Worm (Caenorhabditis elegans) whole organism, L2 larva: ENCODE results near the gene rpa-1.

ENCODE experiments used
- C34F6.9 ChIP-seq: fragments of 150-350 bp; optimal IDR thresholded peaks from 2 replicates; lab custom pipeline; 2014; ENCODE audit warnings: missing biosample characterization, missing genetic modification characterization
- F13H6.1 ChIP-seq: sonication (generic microtip); optimal IDR thresholded peaks from 2 replicates; lab custom pipeline; 2016; ENCODE audit warnings: missing genetic modification characterization, missing compliant biosample characterization
- Y55F3AM.14 ChIP-seq: fragments of 200-800 bp; sonication (Bioruptor generic); optimal IDR thresholded peaks from 2 replicates; lab custom pipeline; 2018; ENCODE audit warnings: mild to moderate bottlenecking, missing genetic modification characterization, missing compliant biosample characterization
- ZK546.5 ChIP-seq: sonication (generic microtip); optimal IDR thresholded peaks from 2 replicates; lab custom pipeline; 2017; ENCODE audit warnings: missing biosample characterization, missing genetic modification characterization
- aly-2 ChIP-seq: fragments of 150-350 bp; optimal IDR thresholded peaks from 2 replicates; lab custom pipeline; 2014; ENCODE audit warnings: missing biosample characterization, missing genetic modification characterization
- ama-1 ChIP-seq: fragments of 150-350 bp; optimal IDR thresholded peaks from 2 replicates; lab custom pipeline; 2018; ENCODE audit warnings: inconsistent platforms
- blmp-1 ChIP-seq: sonication (generic microtip); optimal IDR thresholded peaks from 2 replicates; lab custom pipeline; 2017; ENCODE audit warnings: missing genetic modification characterization, mild to moderate bottlenecking, missing compliant biosample characterization, antibody characterized with exemption, moderate library complexity; ENCODE audit not compliant: insufficient read depth
- ceh-82 ChIP-seq: fragments of 150-350 bp; optimal IDR thresholded peaks from 2 replicates; lab custom pipeline; 2014; ENCODE audit warnings: missing biosample characterization, missing genetic modification characterization
- crh-2 ChIP-seq: sonication (generic microtip); optimal IDR thresholded peaks from 2 replicates; lab custom pipeline; 2017; ENCODE audit warnings: missing biosample characterization, missing genetic modification characterization
- dmd-4 ChIP-seq: sonication (generic microtip); optimal IDR thresholded peaks from 2 replicates; lab custom pipeline; 2017; ENCODE audit warnings: missing biosample characterization, missing genetic modification characterization
- egl-27 ChIP-seq: sonication (generic microtip); optimal IDR thresholded peaks from 3 replicates; lab custom pipeline; 2017; ENCODE audit warnings: missing biosample characterization, missing genetic modification reagents, missing genetic modification characterization
- elt-1 ChIP-seq: fragments of 150-350 bp; optimal IDR thresholded peaks from 2 replicates; lab custom pipeline; 2014; ENCODE audit warnings: missing biosample characterization, missing genetic modification characterization
- elt-3 ChIP-seq: sonication (generic microtip); optimal IDR thresholded peaks from 2 replicates; lab custom pipeline; 2017; ENCODE audit warnings: missing biosample characterization, missing genetic modification characterization
- fos-1 ChIP-seq: fragments of 150-350 bp; optimal IDR thresholded peaks from 2 replicates; lab custom pipeline; 2014; ENCODE audit warnings: missing biosample characterization, missing genetic modification characterization
- gmeb-1 ChIP-seq: fragments of 150-350 bp; optimal IDR thresholded peaks from 2 replicates; lab custom pipeline; 2014; ENCODE audit warnings: missing biosample characterization, missing genetic modification characterization
- lin-11 ChIP-seq: fragments of 150-350 bp; sonication (generic microtip); optimal IDR thresholded peaks from 2 replicates; lab custom pipeline; 2014; ENCODE audit warnings: missing biosample characterization, missing genetic modification characterization, inconsistent platforms, mixed read lengths
- lin-13 ChIP-seq: fragments of 150-350 bp; optimal IDR thresholded peaks from 2 replicates; lab custom pipeline; 2014; ENCODE audit warnings: missing biosample characterization, missing genetic modification reagents, missing genetic modification characterization
- lin-39 ChIP-seq: fragments of 150-350 bp; optimal IDR thresholded peaks from 2 replicates; lab custom pipeline; 2014; ENCODE audit warnings: missing biosample characterization, missing genetic modification reagents, missing genetic modification characterization
- lsy-2 ChIP-seq, 2 experiments: fragments of 150-350 bp in 1 of 2; sonication (generic microtip) in 1 of 2; optimal IDR thresholded peaks; 2 replicates each; lab custom pipeline; 2014 to 2017; ENCODE audit warnings: missing biosample characterization in 2 of 2, missing genetic modification characterization in 2 of 2
- mab-5 ChIP-seq: fragments of 150-350 bp; optimal IDR thresholded peaks from 2 replicates; lab custom pipeline; 2014; ENCODE audit warnings: missing biosample characterization, missing genetic modification characterization
- mbf-1 ChIP-seq: sonication (generic microtip); optimal IDR thresholded peaks from 2 replicates; lab custom pipeline; 2017; ENCODE audit warnings: missing biosample characterization, missing genetic modification characterization
- mdl-1 ChIP-seq, 2 experiments: fragments of 150-350 bp in 1 of 2; sonication (generic microtip) in 1 of 2; optimal IDR thresholded peaks; 2 replicates each; lab custom pipeline; 2017; ENCODE audit warnings: missing biosample characterization in 2 of 2, missing genetic modification characterization in 2 of 2
- nhr-10 ChIP-seq: sonication (generic microtip); optimal IDR thresholded peaks from 2 replicates; lab custom pipeline; 2017; ENCODE audit warnings: missing biosample characterization, missing genetic modification characterization
- nhr-11 ChIP-seq: fragments of 150-350 bp; optimal IDR thresholded peaks from 2 replicates; lab custom pipeline; 2014; ENCODE audit warnings: missing biosample characterization, missing genetic modification characterization
- nhr-12 ChIP-seq: fragments of 150-350 bp; optimal IDR thresholded peaks from 2 replicates; lab custom pipeline; 2014; ENCODE audit warnings: missing biosample characterization, missing genetic modification characterization
- nhr-129 ChIP-seq: fragments of 150-350 bp; optimal IDR thresholded peaks from 2 replicates; lab custom pipeline; 2014; ENCODE audit warnings: missing biosample characterization, missing genetic modification characterization
- nhr-23 ChIP-seq: fragments of 150-350 bp; optimal IDR thresholded peaks from 2 replicates; lab custom pipeline; 2014; ENCODE audit warnings: missing biosample characterization, missing genetic modification reagents, missing genetic modification characterization
- nhr-237 ChIP-seq: fragments of 150-350 bp; optimal IDR thresholded peaks from 2 replicates; lab custom pipeline; 2014; ENCODE audit warnings: missing biosample characterization, missing genetic modification characterization
- nhr-25 ChIP-seq: fragments of 150-350 bp; sonication (generic microtip); optimal IDR thresholded peaks from 3 replicates; lab custom pipeline; 2014; ENCODE audit warnings: missing biosample characterization, missing genetic modification characterization
- nhr-6 ChIP-seq: fragments of 150-350 bp; optimal IDR thresholded peaks from 2 replicates; lab custom pipeline; 2014; ENCODE audit warnings: missing biosample characterization, missing genetic modification characterization
- peb-1 ChIP-seq: fragments of 150-350 bp; optimal IDR thresholded peaks from 2 replicates; lab custom pipeline; 2014; ENCODE audit warnings: missing biosample characterization, missing genetic modification characterization
- sem-4 ChIP-seq: fragments of 150-350 bp; optimal IDR thresholded peaks from 2 replicates; lab custom pipeline; 2014; ENCODE audit warnings: missing biosample characterization, missing genetic modification reagents, missing genetic modification characterization
- skn-1 ChIP-seq: sonication (generic microtip); optimal IDR thresholded peaks from 2 replicates; lab custom pipeline; 2017; ENCODE audit warnings: missing biosample characterization, missing genetic modification characterization
- sma-3 ChIP-seq: sonication (generic microtip); optimal IDR thresholded peaks from 2 replicates; lab custom pipeline; 2016; ENCODE audit warnings: missing genetic modification reagents, missing genetic modification characterization, missing compliant biosample characterization
- sma-9 ChIP-seq, 2 experiments: fragments of 150-350 bp in 1 of 2; sonication (generic microtip) in 1 of 2; optimal IDR thresholded peaks; 2 replicates each; lab custom pipeline; 2014 to 2016; ENCODE audit warnings: missing genetic modification characterization in 2 of 2, mild to moderate bottlenecking in 1 of 2, missing biosample characterization in 1 of 2, missing compliant biosample characterization in 1 of 2, missing genetic modification reagents in 1 of 2, moderate library complexity in 1 of 2
- unc-39 ChIP-seq: fragments of 150-350 bp; optimal IDR thresholded peaks from 2 replicates; lab custom pipeline; 2014; ENCODE audit warnings: missing biosample characterization, missing genetic modification characterization
- unc-55 ChIP-seq: fragments of 150-350 bp; sonication (generic microtip); optimal IDR thresholded peaks from 3 replicates; lab custom pipeline; 2014; ENCODE audit warnings: missing biosample characterization, missing genetic modification reagents, missing genetic modification characterization
- unc-62 ChIP-seq: fragments of 150-350 bp; optimal IDR thresholded peaks from 2 replicates; lab custom pipeline; 2014; ENCODE audit warnings: missing biosample characterization, missing genetic modification reagents, missing genetic modification characterization
- zag-1 ChIP-seq: fragments of 150-350 bp; optimal IDR thresholded peaks from 2 replicates; lab custom pipeline; 2014; ENCODE audit warnings: missing biosample characterization, missing genetic modification characterization
- ztf-11 ChIP-seq: sonication (generic microtip); optimal IDR thresholded peaks from 2 replicates; lab custom pipeline; 2017; ENCODE audit warnings: missing biosample characterization, missing genetic modification characterization
- ztf-4 ChIP-seq: fragments of 150-350 bp; optimal IDR thresholded peaks from 2 replicates; lab custom pipeline; 2014; ENCODE audit warnings: missing biosample characterization, missing genetic modification characterization

rpa-1 gene

DNA sequence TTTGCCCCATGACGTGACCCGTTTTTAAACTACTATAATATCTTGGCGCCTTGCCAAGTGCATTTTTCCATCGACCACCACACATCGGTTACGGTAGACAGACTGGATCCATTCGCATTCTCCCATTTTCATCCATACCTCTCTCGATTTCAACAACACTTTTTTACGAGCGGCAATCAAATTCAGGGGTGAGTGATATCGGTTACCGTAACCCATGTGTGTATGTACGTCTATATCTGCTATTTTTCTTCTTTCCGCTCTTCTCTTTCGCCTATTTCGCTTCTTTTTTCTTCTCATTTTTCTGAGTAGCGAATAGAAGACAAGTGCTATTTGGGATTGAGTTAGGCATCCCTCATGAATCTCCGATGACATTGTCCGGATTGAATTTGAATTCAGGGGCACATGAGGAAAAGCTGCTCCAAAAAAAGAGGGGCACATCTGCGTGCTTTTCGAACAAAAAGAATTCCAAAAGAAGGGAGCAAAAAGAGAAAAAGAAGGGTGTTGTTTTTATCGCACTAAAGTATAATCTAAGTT, 32.6 kb upstream of the rpa-1 start:
- no peak for TF ChIP-seq nhr-25 (tag; lab: Kevin White, UChicago)
- TF ChIP-seq zag-1 (tag; lab: Kevin White, UChicago): peak; percentile 7
- TF ChIP-seq crh-2 (tag; lab: Kevin White, UChicago): no peak
- no peak for TF ChIP-seq elt-1 (tag; lab: Kevin White, UChicago)
- TF ChIP-seq unc-62 (GFP tag; lab: Kevin White, UChicago): no peak
- TF ChIP-seq gmeb-1: no peak
- no peak for TF ChIP-seq fos-1 (tag; lab: Kevin White, UChicago)
- no peak for TF ChIP-seq nhr-10
- no peak for TF ChIP-seq dmd-4
- no peak for TF ChIP-seq ztf-11 (tag; lab: Kevin White, UChicago)
- TF ChIP-seq peb-1 (tag; lab: Kevin White, UChicago): no peak
- TF ChIP-seq skn-1 (tag; lab: Kevin White, UChicago): no peak
- no peak for TF ChIP-seq unc-39
- TF ChIP-seq C34F6.9 (tag; lab: Kevin White, UChicago): no peak
- TF ChIP-seq lsy-2 (tag; optimal IDR thresholded peaks at IDR 0.05; lab: Kevin White, UChicago): peak in 1 of 2 experiments; percentile 47
- TF ChIP-seq sma-9 (GFP tag; optimal IDR thresholded peaks at IDR 0.05; lab: Kevin White, UChicago): peak; percentile 11
- no peak for TF ChIP-seq sma-9 (tag; optimal IDR thresholded peaks at IDR 0.05; lab: Kevin White, UChicago)
- TF ChIP-seq unc-55 (GFP tag; lab: Kevin White, UChicago): no peak

DNA sequence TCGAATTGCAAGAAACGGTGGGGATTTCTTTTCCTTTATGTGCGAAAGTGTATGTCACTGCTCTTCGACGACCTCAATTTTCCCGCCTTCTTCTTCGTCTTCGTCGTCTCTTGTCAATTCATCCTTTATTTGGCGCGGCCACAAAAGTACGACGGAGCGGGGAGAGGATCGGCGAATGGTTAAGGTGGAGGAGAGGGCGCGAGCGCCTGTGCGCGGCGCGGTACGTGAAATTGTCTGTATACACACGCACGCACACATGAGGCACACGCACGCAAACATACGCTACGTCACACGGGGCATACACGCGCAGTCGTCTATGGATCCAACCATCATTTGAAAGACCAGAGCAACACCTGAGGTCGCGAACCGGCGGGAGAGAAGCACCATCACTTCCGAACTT, 29.1 kb upstream of the rpa-1 start:
- TF ChIP-seq nhr-12 (tag; lab: Kevin White, UChicago) (no peak), aly-2 (tag; lab: Kevin White, UChicago) (no peak), F13H6.1 (peak; percentile 34)
- TF ChIP-seq, all 48 proteins: peak for 1

DNA sequence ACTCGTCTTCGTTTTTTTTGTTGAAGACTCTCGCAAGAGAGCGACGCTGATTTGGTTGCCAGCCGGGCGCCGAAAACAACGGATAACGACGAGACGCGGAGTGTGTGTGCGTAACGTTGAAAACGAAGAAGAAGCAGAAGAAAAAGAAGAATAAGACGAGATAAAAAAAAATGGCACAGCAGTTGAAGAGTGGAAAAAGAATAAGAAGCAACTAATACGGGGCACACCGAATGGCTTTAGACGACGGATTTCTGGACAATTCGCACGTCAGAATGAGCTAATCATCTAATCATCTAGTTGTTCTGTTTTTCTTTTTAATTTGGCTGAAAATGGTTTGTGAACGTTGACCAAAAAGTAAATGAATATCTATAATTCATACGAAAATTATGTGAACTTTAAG, 27.4 kb upstream of the rpa-1 start:
- TF ChIP-seq lin-13 (GFP tag; lab: Kevin White, UChicago): no peak
- TF ChIP-seq lin-11 (tag; lab: Kevin White, UChicago): no peak
- TF ChIP-seq dmd-4: no peak
- TF ChIP-seq lsy-2 (tag; optimal IDR thresholded peaks at IDR 0.05; lab: Kevin White, UChicago): no peak
- TF ChIP-seq mbf-1 (tag; lab: Kevin White, UChicago): no peak
- TF ChIP-seq elt-1 (tag; lab: Kevin White, UChicago): no peak
- TF ChIP-seq sem-4 (tag; lab: Kevin White, UChicago): no peak
- TF ChIP-seq nhr-237: no peak
- no peak for TF ChIP-seq nhr-12 (tag; lab: Kevin White, UChicago)
- TF ChIP-seq ama-1 (lab: Kevin White, UChicago): no peak
- no peak for TF ChIP-seq zag-1 (tag; lab: Kevin White, UChicago)
- TF ChIP-seq ZK546.5 (tag; lab: Kevin White, UChicago): no peak
- TF ChIP-seq blmp-1 (tag; lab: Kevin White, UChicago): no peak
- no peak for TF ChIP-seq unc-39
- TF ChIP-seq gmeb-1: no peak
- no peak for TF ChIP-seq aly-2 (tag; lab: Kevin White, UChicago)

DNA sequence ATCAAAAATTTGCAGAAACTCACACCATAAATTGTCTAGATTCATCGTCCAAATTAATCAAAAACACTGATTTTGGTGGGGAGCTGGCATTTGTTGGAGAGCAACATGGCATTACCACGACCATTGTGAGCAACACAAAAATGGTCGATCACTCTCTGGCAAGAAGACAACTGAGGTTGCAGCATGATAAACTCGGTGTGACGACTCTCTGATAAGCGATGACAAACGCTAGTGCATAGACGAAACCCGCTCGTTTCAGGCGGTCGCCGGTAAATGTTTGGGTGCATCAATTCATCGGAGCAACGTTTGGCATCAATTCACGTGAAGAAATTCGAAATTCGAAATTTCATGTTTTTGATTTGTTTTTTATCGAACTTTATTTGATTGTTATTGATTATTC, 25.3 kb upstream of the rpa-1 start:
- TF ChIP-seq egl-27 (tag; lab: Kevin White, UChicago) (no peak), sma-9 (GFP tag; optimal IDR thresholded peaks at IDR 0.05; lab: Kevin White, UChicago) (peak; percentile 6), sma-9 (tag; optimal IDR thresholded peaks at IDR 0.05; lab: Kevin White, UChicago) (no peak), fos-1 (tag; lab: Kevin White, UChicago) (peak; percentile 66), Y55F3AM.14 (GFP tag; lab: Kevin White, UChicago) (no peak), ceh-82 (tag; lab: Kevin White, UChicago) (no peak), C34F6.9 (tag; lab: Kevin White, UChicago) (no peak), nhr-23 (tag; lab: Kevin White, UChicago) (no peak)

DNA sequence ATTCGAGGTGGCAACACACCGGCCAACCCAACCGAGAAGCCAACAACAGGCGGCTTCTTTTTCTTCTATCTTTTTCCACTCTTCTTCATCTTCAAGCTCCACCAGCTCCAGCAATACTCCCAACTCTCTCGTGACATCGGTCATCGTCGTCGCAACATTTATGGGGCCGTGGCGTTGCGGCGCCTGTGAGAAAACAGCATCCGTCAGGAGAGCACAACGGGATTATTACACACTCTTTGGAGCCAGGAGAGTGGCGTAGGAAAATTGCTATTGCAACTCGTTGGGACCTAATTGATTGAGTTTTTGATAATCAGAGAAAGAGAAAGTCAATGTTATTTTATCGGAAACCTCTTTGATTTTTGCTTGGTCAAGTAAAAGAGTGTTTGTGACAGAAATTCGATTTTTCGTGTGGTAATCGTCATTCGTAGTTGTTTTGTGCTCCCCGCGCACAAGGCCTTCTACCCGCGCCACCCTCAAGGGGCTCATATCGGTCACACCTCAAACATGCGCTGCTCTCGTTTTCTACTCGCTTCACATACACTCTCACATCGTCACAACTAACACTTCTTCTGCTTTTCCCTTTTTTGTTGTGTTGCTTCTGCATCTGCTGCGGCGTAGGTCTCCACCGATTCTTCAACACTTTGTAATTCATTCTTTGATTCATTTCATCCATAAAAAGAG, 24.1 kb upstream of the rpa-1 start:
- peak; percentile 66 for TF ChIP-seq F13H6.1
- TF ChIP-seq nhr-23 (tag; lab: Kevin White, UChicago): no peak
- TF ChIP-seq nhr-11 (tag; lab: Kevin White, UChicago): no peak
- no peak for TF ChIP-seq mdl-1 (tag; optimal IDR thresholded peaks at IDR 0.05; lab: Kevin White, UChicago)
- TF ChIP-seq gmeb-1: no peak
- TF ChIP-seq sma-3 (GFP tag; lab: Kevin White, UChicago): no peak
- TF ChIP-seq lin-39: no peak
- peak; percentile 3 for TF ChIP-seq unc-55 (GFP tag; lab: Kevin White, UChicago)
- no peak for TF ChIP-seq nhr-6 (tag; lab: Kevin White, UChicago)
- TF ChIP-seq Y55F3AM.14 (GFP tag; lab: Kevin White, UChicago): no peak
- TF ChIP-seq elt-3 (tag; lab: Kevin White, UChicago): no peak
- no peak for TF ChIP-seq blmp-1 (tag; lab: Kevin White, UChicago)
- peak; percentile 30 for TF ChIP-seq sma-9 (GFP tag; optimal IDR thresholded peaks at IDR 0.05; lab: Kevin White, UChicago)
- no peak for TF ChIP-seq sma-9 (tag; optimal IDR thresholded peaks at IDR 0.05; lab: Kevin White, UChicago)
- no peak for TF ChIP-seq mab-5
- no peak for TF ChIP-seq ztf-4
- TF ChIP-seq nhr-129 (tag; lab: Kevin White, UChicago): peak; percentile 19
- peak; percentile 29 for TF ChIP-seq C34F6.9 (tag; lab: Kevin White, UChicago)
- no peak for TF ChIP-seq peb-1 (tag; lab: Kevin White, UChicago)
- TF ChIP-seq dmd-4: no peak
- TF ChIP-seq lsy-2 (tag; optimal IDR thresholded peaks at IDR 0.05; lab: Kevin White, UChicago): peak in 1 of 2 experiments; percentile 9
